Fruit fly (Drosophila melanogaster) whole organism, embryonic: Measurements from ENCODE around the gene CG43610.

ENCODE experiments used
- Atf-2 ChIP-seq: fragments of 200-800 bp; sonication (Bioruptor generic); optimal IDR thresholded peaks from 2 replicates; lab custom pipeline; 2016; ENCODE audit warnings: missing biosample characterization, missing genetic modification characterization
- C15 ChIP-seq: fragments of 200-800 bp; sonication (Bioruptor generic); IDR thresholded peaks from 3 replicates; pipeline ENCODE4 v1.3.6; 2022; ENCODE audit warnings: missing biosample characterization, missing genetic modification characterization
- CG10654 ChIP-seq: fragments of 200-800 bp; sonication (Bioruptor generic); optimal IDR thresholded peaks from 2 replicates; lab custom pipeline; 2016; ENCODE audit warnings: missing biosample characterization, missing genetic modification characterization
- CG10979 ChIP-seq: fragments of 200-800 bp; sonication (Bioruptor generic); optimal IDR thresholded peaks from 2 replicates; lab custom pipeline; 2018; ENCODE audit warnings: missing biosample characterization, mild to moderate bottlenecking, missing genetic modification characterization, moderate library complexity
- CG13287 ChIP-seq: fragments of 200-800 bp; sonication (Bioruptor generic); IDR thresholded peaks from 2 replicates; pipeline ENCODE4 v1.3.6; 2022; ENCODE audit warnings: missing biosample characterization, missing genetic modification characterization; ENCODE audit not compliant: partially characterized antibody
- CG14050 ChIP-seq: fragments of 200-800 bp; sonication (Bioruptor generic); IDR thresholded peaks from 3 replicates; pipeline ENCODE4 v1.3.6; 2022; ENCODE audit warnings: missing biosample characterization, missing genetic modification characterization
- CG15696 ChIP-seq: fragments of 200-800 bp; sonication (Bioruptor generic); optimal IDR thresholded peaks from 2 replicates; lab custom pipeline; 2019; ENCODE audit warnings: missing biosample characterization, mild to moderate bottlenecking, missing genetic modification characterization, moderate library complexity
- CG18011 ChIP-seq: fragments of 200-800 bp; sonication (Bioruptor generic); optimal IDR thresholded peaks from 2 replicates; lab custom pipeline; 2017; ENCODE audit warnings: missing biosample characterization, missing genetic modification characterization, mild to moderate bottlenecking, moderate library complexity, missing genotype
- CG18599 ChIP-seq: fragments of 200-800 bp; sonication (Bioruptor generic); optimal IDR thresholded peaks from 3 replicates; lab custom pipeline; 2017; ENCODE audit warnings: missing biosample characterization, missing genetic modification characterization, mild to moderate bottlenecking, moderate library complexity, missing genetic modification reagents
- CG31388 ChIP-seq: fragments of 200-800 bp; sonication (Bioruptor generic); optimal IDR thresholded peaks from 2 replicates; lab custom pipeline; 2016; ENCODE audit warnings: missing biosample characterization, missing genetic modification characterization
- CG33213 ChIP-seq: fragments of 200-800 bp; sonication (Bioruptor generic); optimal IDR thresholded peaks from 3 replicates; lab custom pipeline; 2016; ENCODE audit warnings: missing biosample characterization, missing genetic modification characterization
- CG4707 ChIP-seq: fragments of 200-800 bp; sonication (Bioruptor generic); optimal IDR thresholded peaks from 2 replicates; lab custom pipeline; 2018; ENCODE audit warnings: missing biosample characterization, mild to moderate bottlenecking, missing genetic modification characterization, moderate library complexity
- CG4730 ChIP-seq: fragments of 200-800 bp; sonication (Bioruptor generic); IDR thresholded peaks from 2 replicates; pipeline ENCODE4 v1.3.6; 2022; ENCODE audit warnings: missing biosample characterization, missing genetic modification characterization
- CG5180 ChIP-seq: fragments of 200-800 bp; sonication (Bioruptor generic); optimal IDR thresholded peaks from 3 replicates; lab custom pipeline; 2017; ENCODE audit warnings: missing biosample characterization, missing genetic modification characterization, mild to moderate bottlenecking, moderate library complexity, missing genetic modification reagents
- CG7928 ChIP-seq: fragments of 200-800 bp; sonication (Bioruptor generic); optimal IDR thresholded peaks from 2 replicates; lab custom pipeline; 2017; ENCODE audit warnings: missing biosample characterization, mild to moderate bottlenecking, missing genetic modification characterization
- CG7987 ChIP-seq: fragments of 200-800 bp; sonication (Bioruptor generic); optimal IDR thresholded peaks from 2 replicates; lab custom pipeline; 2018; ENCODE audit warnings: missing biosample characterization, mild to moderate bottlenecking, missing genetic modification characterization, moderate library complexity
- CG8359 ChIP-seq: fragments of 200-800 bp; sonication (Bioruptor generic); optimal IDR thresholded peaks from 2 replicates; lab custom pipeline; 2017; ENCODE audit warnings: missing biosample characterization, mild to moderate bottlenecking, missing genetic modification characterization, borderline replicate concordance
- CG8478 ChIP-seq: fragments of >200 bp; optimal IDR thresholded peaks from 2 replicates; lab custom pipeline; 2018
- CG8944 ChIP-seq: fragments of 200-800 bp; sonication (Bioruptor generic); optimal IDR thresholded peaks from 3 replicates; lab custom pipeline; 2016; ENCODE audit warnings: missing biosample characterization, missing genetic modification characterization
- Chrac-16 ChIP-seq: fragments of 200-800 bp; sonication (Bioruptor generic); optimal IDR thresholded peaks from 3 replicates; lab custom pipeline; 2016; ENCODE audit warnings: missing biosample characterization, missing genetic modification characterization
- Dbx ChIP-seq: fragments of 200-800 bp; sonication (Bioruptor generic); IDR thresholded peaks from 3 replicates; pipeline ENCODE4 v1.3.6; 2022; ENCODE audit warnings: missing biosample characterization, missing genetic modification characterization
- Doc3 ChIP-seq: fragments of 200-800 bp; sonication (Bioruptor generic); IDR thresholded peaks from 3 replicates; pipeline ENCODE4 v1.3.6; 2022; ENCODE audit warnings: missing biosample characterization, missing genetic modification characterization; ENCODE audit not compliant: partially characterized antibody
- E2f1 ChIP-seq: fragments of 200-800 bp; sonication (Bioruptor generic); IDR thresholded peaks from 2 replicates; pipeline ENCODE4 v1.3.6; 2022; ENCODE audit warnings: missing biosample characterization, missing genetic modification characterization
- GATAe ChIP-seq: fragments of 200-800 bp; sonication (Bioruptor generic); conservative IDR thresholded peaks from 2 replicates; pipeline ENCODE4 v1.3.6; 2022; ENCODE audit warnings: missing biosample characterization, missing genetic modification characterization
- HHEX ChIP-seq: fragments of 200-800 bp; sonication (Bioruptor generic); optimal IDR thresholded peaks from 3 replicates; lab custom pipeline; 2017; ENCODE audit warnings: missing biosample characterization, mild to moderate bottlenecking, missing genetic modification characterization, missing genetic modification reagents
- HmgD ChIP-seq: fragments of 200-800 bp; sonication (Bioruptor generic); optimal IDR thresholded peaks from 3 replicates; lab custom pipeline; 2016; ENCODE audit warnings: missing biosample characterization, missing genetic modification characterization
- Hmr ChIP-seq: fragments of 200-800 bp; sonication (Bioruptor generic); optimal IDR thresholded peaks from 3 replicates; lab custom pipeline; 2017; ENCODE audit warnings: mild to moderate bottlenecking, missing biosample characterization, missing genetic modification reagents, missing genetic modification characterization
- Hsf ChIP-seq: fragments of 200-800 bp; sonication (Bioruptor generic); optimal IDR thresholded peaks from 3 replicates; lab custom pipeline; 2016; ENCODE audit warnings: missing biosample characterization, missing genetic modification characterization
- Jarid2 ChIP-seq: fragments of 200-800 bp; sonication (Bioruptor generic); optimal IDR thresholded peaks from 3 replicates; lab custom pipeline; 2017; ENCODE audit warnings: mild to moderate bottlenecking, missing biosample characterization, missing genetic modification reagents, missing genetic modification characterization
- Rfx ChIP-seq: fragments of 200-800 bp; sonication (Bioruptor generic); IDR thresholded peaks from 2 replicates; pipeline ENCODE4 v1.3.6; 2022; ENCODE audit warnings: missing biosample characterization, missing genetic modification characterization
- Side ChIP-seq: fragments of 200-800 bp; sonication (Bioruptor generic); optimal IDR thresholded peaks from 2 replicates; lab custom pipeline; 2016; ENCODE audit warnings: missing biosample characterization, missing genetic modification characterization
- Sox102F ChIP-seq: fragments of 200-800 bp; sonication (Bioruptor generic); optimal IDR thresholded peaks from 2 replicates; lab custom pipeline; 2018; ENCODE audit warnings: missing biosample characterization, mild to moderate bottlenecking, missing genetic modification characterization, moderate library complexity
- Taf1 ChIP-seq: fragments of 200-800 bp; sonication (Bioruptor generic); IDR thresholded peaks from 2 replicates; pipeline ENCODE4 v1.3.6; 2022; ENCODE audit warnings: missing biosample characterization, missing genetic modification characterization
- abd-A ChIP-seq: fragments of 200-800 bp; sonication (Bioruptor generic); optimal IDR thresholded peaks from 3 replicates; lab custom pipeline; 2019; ENCODE audit warnings: missing biosample characterization, mild to moderate bottlenecking, missing genetic modification characterization, moderate library complexity
- chm ChIP-seq: fragments of 200-800 bp; sonication (Bioruptor generic); IDR thresholded peaks from 2 replicates; pipeline ENCODE4 v1.3.6; 2022; ENCODE audit warnings: missing biosample characterization, missing genetic modification characterization
- crol ChIP-seq: fragments of 200-800 bp; sonication (Bioruptor generic); IDR thresholded peaks from 2 replicates; pipeline ENCODE4 v1.3.6; 2022; ENCODE audit warnings: missing biosample characterization, missing genetic modification characterization
- dmrt99B ChIP-seq: fragments of 200-800 bp; sonication (Bioruptor generic); optimal IDR thresholded peaks from 2 replicates; lab custom pipeline; 2018; ENCODE audit warnings: missing biosample characterization, mild to moderate bottlenecking, missing genetic modification characterization, moderate library complexity
- ftz-f1 ChIP-seq: fragments of 200-800 bp; sonication (Bioruptor generic); optimal IDR thresholded peaks from 2 replicates; lab custom pipeline; 2016; ENCODE audit warnings: missing biosample characterization, missing genetic modification characterization
- gcm2 ChIP-seq: fragments of 200-800 bp; sonication (Bioruptor generic); optimal IDR thresholded peaks from 2 replicates; lab custom pipeline; 2016; ENCODE audit warnings: missing biosample characterization, missing genetic modification characterization
- gro ChIP-seq: fragments of 200-800 bp; sonication (Bioruptor generic); optimal IDR thresholded peaks from 2 replicates; lab custom pipeline; 2016; ENCODE audit warnings: missing biosample characterization, missing genetic modification characterization
- lbe ChIP-seq: fragments of 200-800 bp; sonication (Bioruptor generic); optimal IDR thresholded peaks from 2 replicates; lab custom pipeline; 2016; ENCODE audit warnings: missing biosample characterization, mild to moderate bottlenecking, missing genetic modification characterization
- nerfin-2 ChIP-seq: fragments of 200-800 bp; sonication (Bioruptor generic); IDR thresholded peaks from 2 replicates; pipeline ENCODE4 v1.3.6; 2022; ENCODE audit warnings: missing biosample characterization, missing genetic modification characterization; ENCODE audit not compliant: partially characterized antibody
- oc ChIP-seq: fragments of 200-800 bp; sonication (Bioruptor generic); optimal IDR thresholded peaks from 2 replicates; lab custom pipeline; 2018; ENCODE audit warnings: missing biosample characterization, mild to moderate bottlenecking, missing genetic modification characterization, moderate library complexity
- psq ChIP-seq: fragments of 200-800 bp; sonication (Bioruptor generic); optimal IDR thresholded peaks from 2 replicates; lab custom pipeline; 2017; ENCODE audit warnings: missing biosample characterization, missing genetic modification characterization
- pzg ChIP-seq: fragments of 200-800 bp; sonication (Bioruptor generic); optimal IDR thresholded peaks from 3 replicates; lab custom pipeline; 2018; ENCODE audit warnings: missing biosample characterization, mild to moderate bottlenecking, missing genetic modification characterization, moderate library complexity
- tup ChIP-seq: fragments of 200-800 bp; sonication (Bioruptor generic); optimal IDR thresholded peaks from 2 replicates; lab custom pipeline; 2016; ENCODE audit warnings: missing biosample characterization, mild to moderate bottlenecking, missing genetic modification characterization, moderate library complexity
- unpg ChIP-seq: fragments of 200-800 bp; sonication (Bioruptor generic); optimal IDR thresholded peaks from 3 replicates; lab custom pipeline; 2018; ENCODE audit warnings: missing biosample characterization, mild to moderate bottlenecking, missing genetic modification characterization, moderate library complexity
- vfl ChIP-seq: fragments of 200-800 bp; sonication (Bioruptor generic); optimal IDR thresholded peaks from 2 replicates; lab custom pipeline; 2016; ENCODE audit warnings: missing biosample characterization, missing genetic modification characterization
- wdn ChIP-seq: fragments of 200-800 bp; sonication (Bioruptor generic); IDR thresholded peaks from 2 replicates; pipeline ENCODE4 v1.3.6; 2022; ENCODE audit warnings: missing biosample characterization, missing genetic modification characterization

CG43610 gene

dm6 chr2L:6819230-6820049 lies 20.4 kb downstream of the CG43610 start (continued):
- TF ChIP-seq Atf-2 (GFP tag; lab: Kevin White, UChicago): no peak
- TF ChIP-seq HHEX: no peak
- no peak for TF ChIP-seq E2f1 (GFP tag; lab: Robert Waterston, UW)
- TF ChIP-seq CG15696 (tag; lab: Kevin White, UChicago): peak; percentile 26
- TF ChIP-seq lbe (GFP tag; lab: Kevin White, UChicago): no peak
- no peak for TF ChIP-seq CG13287 (GFP tag; lab: Robert Waterston, UW)
- TF ChIP-seq CG18599 (GFP tag; lab: Kevin White, UChicago): peak; percentile 27
- no peak for TF ChIP-seq psq (GFP tag; lab: Kevin White, UChicago)
- TF ChIP-seq Taf1 (GFP tag; lab: Robert Waterston, UW): no peak
- TF ChIP-seq GATAe (GFP tag; lab: Robert Waterston, UW): no peak; the same call in 1 of the 2 replicates
- no peak for TF ChIP-seq C15
- TF ChIP-seq crol (GFP tag; lab: Robert Waterston, UW): no peak
- no peak for TF ChIP-seq nerfin-2
- no peak for TF ChIP-seq pzg
- no peak for TF ChIP-seq CG7928 (GFP tag; lab: Kevin White, UChicago)
- TF ChIP-seq oc (tag; lab: Kevin White, UChicago): no peak
- TF ChIP-seq Jarid2 (GFP tag; lab: Kevin White, UChicago): no peak
- TF ChIP-seq CG14050 (GFP tag; lab: Robert Waterston, UW): no peak
- peak; percentile 51 for TF ChIP-seq CG10979
- TF ChIP-seq Side (GFP tag; lab: Kevin White, UChicago): no peak
- no peak for TF ChIP-seq abd-A (tag; lab: Kevin White, UChicago)
- TF ChIP-seq CG31388 (GFP tag; lab: Kevin White, UChicago): no peak
- peak; percentile 14 for TF ChIP-seq Chrac-16 (GFP tag; lab: Kevin White, UChicago)
- TF ChIP-seq CG4707 (GFP tag; lab: Kevin White, UChicago): no peak
- no peak for TF ChIP-seq HmgD (GFP tag; lab: Kevin White, UChicago)
- TF ChIP-seq Hsf: peak; percentile 21
- TF ChIP-seq gcm2 (GFP tag; lab: Kevin White, UChicago): no peak
- no peak for TF ChIP-seq tup (GFP tag; lab: Kevin White, UChicago)
- no peak for TF ChIP-seq CG18011
- TF ChIP-seq chm: 0 out of 2 replicates have a peak, but pooled peaks have one; percentile 18
- TF ChIP-seq Sox102F: peak; percentile 44
- no peak for TF ChIP-seq CG7987 (GFP tag; lab: Kevin White, UChicago)
- TF ChIP-seq gro (GFP tag; lab: Kevin White, UChicago): no peak
- peak; percentile 24 for TF ChIP-seq dmrt99B (tag; lab: Kevin White, UChicago)
- peak; percentile 48 for TF ChIP-seq unpg (GFP tag; lab: Kevin White, UChicago)
- no peak for TF ChIP-seq Doc3 (GFP tag; lab: Robert Waterston, UW)
- no peak for TF ChIP-seq CG33213 (GFP tag; lab: Kevin White, UChicago)
- TF ChIP-seq Dbx: no peak
- TF ChIP-seq CG4730 (GFP tag; lab: Robert Waterston, UW): no peak
- no peak for TF ChIP-seq CG5180 (GFP tag; lab: Kevin White, UChicago)
- TF ChIP-seq Rfx: no peak; the same call in 1 of the 2 replicates
- TF ChIP-seq vfl: no peak
- no peak for TF ChIP-seq CG8478 (lab: Kevin White, UChicago)
- no peak for TF ChIP-seq ftz-f1
- no peak for TF ChIP-seq CG10654 (GFP tag; lab: Kevin White, UChicago)
- no peak for TF ChIP-seq Hmr
- no peak for TF ChIP-seq CG8359
- no peak for TF ChIP-seq wdn (GFP tag; lab: Robert Waterston, UW)
- TF ChIP-seq CG8944 (GFP tag; lab: Kevin White, UChicago): no peak
